Worm (Caenorhabditis elegans): Measurements from ENCODE around the gene Y62H9A.14.
A peak's percentile ranks its signal among the peaks of the same experiment; 100 is the strongest.

Y62H9A.14 gene

ce11 chrX:11963659-11964058 lies 42.6 kb downstream of the Y62H9A.14 start:
- TF ChIP-seq nhr-23 (tag; optimal IDR thresholded peaks at IDR 0.05): peak; percentile 27
- TF ChIP-seq elt-1 (tag; optimal IDR thresholded peaks at IDR 0.05): peak; percentile 74
- no peak for TF ChIP-seq sea-2 (GFP tag; optimal IDR thresholded peaks at IDR 0.05)
- no peak for TF ChIP-seq fos-1 (tag; optimal IDR thresholded peaks at IDR 0.05)
- TF ChIP-seq skn-1 (tag; optimal IDR thresholded peaks at IDR 0.05): no peak
- TF ChIP-seq nhr-25 (tag; optimal IDR thresholded peaks at IDR 0.05): peak; percentile 47

- TF ChIP-seq elt-3 (tag; optimal IDR thresholded peaks at IDR 0.05) (peak in 1 of 3 experiments; percentile 19), nhr-237 (tag; optimal IDR thresholded peaks at IDR 0.05) (no peak), ceh-28 (tag; optimal IDR thresholded peaks at IDR 0.05) (no peak), fos-1 (tag; optimal IDR thresholded peaks at IDR 0.05) (peak; percentile 40), nhr-77 (tag; optimal IDR thresholded peaks at IDR 0.05) (no peak), egl-5 (tag; optimal IDR thresholded peaks at IDR 0.05) (no peak), mml-1 (tag; optimal IDR thresholded peaks at IDR 0.05) (no peak), nfya-1 (tag; optimal IDR thresholded peaks at IDR 0.05; ENCODE audit: insufficient read depth) (peak; percentile 0), pqm-1 (tag; optimal IDR thresholded peaks at IDR 0.05) (peak; percentile 93), elt-2 (tag; optimal IDR thresholded peaks at IDR 0.05) (peak; percentile 83), nhr-43 (tag; optimal IDR thresholded peaks at IDR 0.05; ENCODE audit: poor library complexity, severe bottlenecking) (peak; percentile 10), ceh-16 (tag; optimal IDR thresholded peaks at IDR 0.05) (no peak), nhr-67 (tag; optimal IDR thresholded peaks at IDR 0.05) (no peak), nhr-25 (tag; optimal IDR thresholded peaks at IDR 0.05) (no peak)
Measured at ce11 chrX:11964555-11964954, 43.5 kb downstream of the Y62H9A.14 start.

- TF ChIP-seq nhr-28 (tag; optimal IDR thresholded peaks at IDR 0.05): no peak
- no peak for TF ChIP-seq nhr-11 (tag; optimal IDR thresholded peaks at IDR 0.05)
- TF ChIP-seq nhr-23 (tag; optimal IDR thresholded peaks at IDR 0.05): peak; percentile 3
- no peak for TF ChIP-seq nhr-43 (tag; optimal IDR thresholded peaks at IDR 0.05; ENCODE audit: poor library complexity, severe bottlenecking)
Measured at ce11 chrX:11965163-11965562, 44.1 kb downstream of the Y62H9A.14 start.

- TF ChIP-seq nhr-67 (tag; optimal IDR thresholded peaks at IDR 0.05) (no peak), ama-1 (optimal IDR thresholded peaks at IDR 0.05) (peak; percentile 59), egl-27 (tag; optimal IDR thresholded peaks at IDR 0.05) (no peak), pqm-1 (tag; optimal IDR thresholded peaks at IDR 0.05) (peak; percentile 39), nhr-23 (tag; optimal IDR thresholded peaks at IDR 0.05) (peak; percentile 17), elt-2 (tag; optimal IDR thresholded peaks at IDR 0.05) (peak; percentile 75), nfya-1 (tag; optimal IDR thresholded peaks at IDR 0.05; ENCODE audit: insufficient read depth) (peak; percentile 5), fos-1 (tag; optimal IDR thresholded peaks at IDR 0.05) (no peak), pha-4 (tag; optimal IDR thresholded peaks at IDR 0.05) (no peak), snpc-4 (tag; optimal IDR thresholded peaks at IDR 0.05) (no peak), elt-1 (tag; optimal IDR thresholded peaks at IDR 0.05) (peak; percentile 76), nhr-11 (tag; optimal IDR thresholded peaks at IDR 0.05) (no peak), eor-1 (tag; optimal IDR thresholded peaks at IDR 0.05) (no peak), nhr-43 (tag; optimal IDR thresholded peaks at IDR 0.05; ENCODE audit: poor library complexity, severe bottlenecking) (peak; percentile 32), elt-3 (tag; optimal IDR thresholded peaks at IDR 0.05) (peak in 1 of 3 experiments; percentile 29), nhr-25 (tag; optimal IDR thresholded peaks at IDR 0.05) (peak; percentile 11), sea-2 (GFP tag; optimal IDR thresholded peaks at IDR 0.05) (no peak), nhr-28 (tag; optimal IDR thresholded peaks at IDR 0.05) (no peak)
Measured at ce11 chrX:11965663-11966304, 44.8 kb downstream of the Y62H9A.14 start, which contains the start of gene sams-1. Gene sams-1 (plus strand): TSS chrX:11965962.

ce11 chrX:11967034-11967433 lies 46.0 kb downstream of the Y62H9A.14 start:
- TF ChIP-seq lin-39 (tag; optimal IDR thresholded peaks at IDR 0.05) (no peak), daf-12 (tag; optimal IDR thresholded peaks at IDR 0.05) (no peak), nhr-23 (tag; optimal IDR thresholded peaks at IDR 0.05) (no peak), nhr-25 (tag; optimal IDR thresholded peaks at IDR 0.05) (no peak), elt-3 (tag; optimal IDR thresholded peaks at IDR 0.05) (no peak), elt-1 (tag; optimal IDR thresholded peaks at IDR 0.05) (no peak), pha-4 (tag; optimal IDR thresholded peaks at IDR 0.05) (no peak), fkh-10 (GFP tag; optimal IDR thresholded peaks at IDR 0.05) (no peak), ceh-9 (tag; optimal IDR thresholded peaks at IDR 0.05) (no peak), ztf-4 (tag; optimal IDR thresholded peaks at IDR 0.05) (no peak), ama-1 (optimal IDR thresholded peaks at IDR 0.05) (no peak), nhr-11 (tag; optimal IDR thresholded peaks at IDR 0.05) (no peak)
